Worm (Caenorhabditis elegans): ENCODE measurements around the gene C49F8.1.

- TF ChIP-seq ceh-90 (tag; optimal IDR thresholded peaks at IDR 0.05) (no peak), pag-3 (tag; optimal IDR thresholded peaks at IDR 0.05; ENCODE audit: borderline replicate concordance, insufficient read depth) (peak; percentile 30), nhr-28 (tag; optimal IDR thresholded peaks at IDR 0.05) (no peak), pax-3 (tag; optimal IDR thresholded peaks at IDR 0.05) (no peak), vab-15 (tag; optimal IDR thresholded peaks at IDR 0.05) (no peak)
These were observed 40.5 kb downstream of the C49F8.1 start for ce11 chrX:13324326-13324725.

Data from whole organism, L1 larva.